Worm (Caenorhabditis elegans): ENCODE results near the gene mcm-3AP.

- no peak for TF ChIP-seq snpc-4 (tag; optimal IDR thresholded peaks at IDR 0.05)
- TF ChIP-seq lin-13 (tag; optimal IDR thresholded peaks at IDR 0.05) = no peak
- no peak for TF ChIP-seq unc-39 (tag; optimal IDR thresholded peaks at IDR 0.05)
- TF ChIP-seq ces-1 (GFP tag; optimal IDR thresholded peaks at IDR 0.05) = no peak
- no peak for TF ChIP-seq nhr-76 (tag; optimal IDR thresholded peaks at IDR 0.05)
Measured at ce11 chrIV:7955849-7956248, 7.4 kb downstream of the mcm-3AP start, which contains the start of gene ceh-19.

Data from whole organism, mixed stage, embryonic.